Fruit fly (Drosophila melanogaster) whole organism, prepupa: Measurements from ENCODE around the gene btd.

Experiments
- Blimp-1 ChIP-seq: fragments of 200-800 bp; sonication (Bioruptor generic); optimal IDR thresholded peaks from 3 replicates; lab custom pipeline; 2017; ENCODE audit warnings: missing biosample characterization, missing genetic modification characterization, mild to moderate bottlenecking, moderate library complexity, missing genetic modification reagents
- CG10631 ChIP-seq: fragments of 200-800 bp; sonication (Bioruptor generic); optimal IDR thresholded peaks from 2 replicates; lab custom pipeline; 2016; ENCODE audit warnings: missing biosample characterization, missing genetic modification characterization
- CG11294 ChIP-seq: fragments of 200-800 bp; sonication (Bioruptor generic); IDR thresholded peaks from 2 replicates; pipeline ENCODE4 v1.3.6; 2022; ENCODE audit warnings: missing biosample characterization, missing genetic modification characterization
- CG11762 ChIP-seq: fragments of 200-800 bp; sonication (Bioruptor generic); optimal IDR thresholded peaks from 3 replicates; lab custom pipeline; 2016; ENCODE audit warnings: missing biosample characterization, missing genetic modification characterization; ENCODE audit not compliant: insufficient read depth
- CG11902 ChIP-seq: fragments of 200-800 bp; sonication (Bioruptor generic); optimal IDR thresholded peaks from 3 replicates; lab custom pipeline; 2016; ENCODE audit warnings: missing biosample characterization, missing genetic modification characterization
- CG15336 ChIP-seq: fragments of 200-800 bp; sonication (Bioruptor generic); IDR thresholded peaks from 2 replicates; pipeline ENCODE4 v1.3.6; 2022; ENCODE audit warnings: missing biosample characterization, missing genetic modification characterization
- CG1621 ChIP-seq: fragments of 200-800 bp; sonication (Bioruptor generic); optimal IDR thresholded peaks from 3 replicates; lab custom pipeline; 2018; ENCODE audit warnings: missing biosample characterization, mild to moderate bottlenecking, missing genetic modification characterization
- CG16779 ChIP-seq: fragments of 200-800 bp; sonication (Bioruptor generic); optimal IDR thresholded peaks from 3 replicates; lab custom pipeline; 2017; ENCODE audit warnings: missing biosample characterization, mild to moderate bottlenecking, missing genetic modification characterization
- CG31627 ChIP-seq: fragments of 200-800 bp; sonication (Bioruptor generic); optimal IDR thresholded peaks from 3 replicates; lab custom pipeline; 2016; ENCODE audit warnings: missing biosample characterization, missing genetic modification characterization
- CG32006 ChIP-seq: fragments of 200-800 bp; sonication (Bioruptor generic); optimal IDR thresholded peaks from 3 replicates; lab custom pipeline; 2017; ENCODE audit warnings: missing biosample characterization, mild to moderate bottlenecking, missing genetic modification characterization
- CG34406 ChIP-seq: fragments of 200-800 bp; sonication (Bioruptor generic); optimal IDR thresholded peaks from 3 replicates; lab custom pipeline; 2016; ENCODE audit warnings: missing biosample characterization, missing genetic modification characterization
- CG3919 ChIP-seq: fragments of 200-800 bp; sonication (Bioruptor generic); optimal IDR thresholded peaks from 3 replicates; lab custom pipeline; 2016; ENCODE audit warnings: missing biosample characterization, missing genetic modification characterization
- CG4318 ChIP-seq: fragments of 200-800 bp; sonication (Bioruptor generic); optimal IDR thresholded peaks from 3 replicates; lab custom pipeline; 2017; ENCODE audit warnings: missing biosample characterization, mild to moderate bottlenecking, missing genetic modification characterization
- CG6163 ChIP-seq: fragments of 200-800 bp; sonication (Bioruptor generic); IDR thresholded peaks from 3 replicates; pipeline ENCODE4 v1.3.6; 2022; ENCODE audit warnings: missing biosample characterization, missing genetic modification characterization
- CG6276 ChIP-seq: fragments of 200-800 bp; sonication (Bioruptor generic); optimal IDR thresholded peaks from 2 replicates; lab custom pipeline; 2017; ENCODE audit warnings: missing biosample characterization, mild to moderate bottlenecking, missing genetic modification characterization
- CG6792 ChIP-seq: fragments of 200-800 bp; sonication (Bioruptor generic); optimal IDR thresholded peaks from 3 replicates; lab custom pipeline; 2016; ENCODE audit warnings: missing biosample characterization, missing genetic modification characterization
- CG6808 ChIP-seq: fragments of 200-800 bp; sonication (Bioruptor generic); optimal IDR thresholded peaks from 3 replicates; lab custom pipeline; 2017; ENCODE audit warnings: missing biosample characterization, missing genetic modification characterization, mild to moderate bottlenecking, moderate library complexity, missing genetic modification reagents
- CG6854 ChIP-seq: fragments of 200-800 bp; sonication (Bioruptor generic); optimal IDR thresholded peaks from 2 replicates; lab custom pipeline; 2017; ENCODE audit warnings: missing biosample characterization, mild to moderate bottlenecking, missing genetic modification characterization
- CG7368 ChIP-seq: fragments of 200-800 bp; sonication (Bioruptor generic); optimal IDR thresholded peaks from 3 replicates; lab custom pipeline; 2016; ENCODE audit warnings: missing biosample characterization, missing genetic modification characterization
- CG8119 ChIP-seq: fragments of 200-800 bp; sonication (Bioruptor generic); IDR thresholded peaks from 3 replicates; pipeline ENCODE4 v1.3.6; 2022; ENCODE audit warnings: missing biosample characterization, missing genetic modification characterization
- CG9139 ChIP-seq: fragments of 200-800 bp; sonication (Bioruptor generic); optimal IDR thresholded peaks from 3 replicates; lab custom pipeline; 2017; ENCODE audit warnings: missing biosample characterization, mild to moderate bottlenecking, missing genetic modification characterization
- Eip75B ChIP-seq: fragments of 200-800 bp; sonication (Bioruptor generic); optimal IDR thresholded peaks from 3 replicates; lab custom pipeline; 2016; ENCODE audit warnings: missing biosample characterization, missing genetic modification characterization
- Eip78C ChIP-seq: fragments of 200-800 bp; sonication (Bioruptor generic); peaks from one replicate; lab custom pipeline; 2016; ENCODE audit warnings: missing biosample characterization, missing genetic modification characterization
- Eip93F ChIP-seq: fragments of 200-800 bp; sonication (Bioruptor generic); optimal IDR thresholded peaks from 2 replicates; lab custom pipeline; 2016; ENCODE audit warnings: missing biosample characterization, mild to moderate bottlenecking, missing genetic modification characterization
- Ets21C ChIP-seq: fragments of 200-800 bp; sonication (Bioruptor generic); optimal IDR thresholded peaks from 3 replicates; lab custom pipeline; 2016; ENCODE audit warnings: missing biosample characterization, missing genetic modification characterization
- Ets96B ChIP-seq: fragments of 200-800 bp; optimal IDR thresholded peaks from 2 replicates; lab custom pipeline; 2019; ENCODE audit warnings: missing biosample characterization, mild to moderate bottlenecking, missing genetic modification characterization, moderate library complexity
- Gug ChIP-seq: fragments of 200-800 bp; sonication (Bioruptor generic); IDR thresholded peaks from 2 replicates; pipeline ENCODE4 v1.3.6; 2022; ENCODE audit warnings: missing biosample characterization, missing genetic modification characterization
- Hr38 ChIP-seq: sonication (Bioruptor generic); optimal IDR thresholded peaks from 2 replicates; lab custom pipeline; 2016; ENCODE audit warnings: missing biosample characterization, missing genetic modification characterization
- Hr39 ChIP-seq: fragments of 200-800 bp; sonication (Bioruptor generic); optimal IDR thresholded peaks from 2 replicates; lab custom pipeline; 2016; ENCODE audit warnings: missing biosample characterization, missing genetic modification characterization
- Hr4 ChIP-seq: fragments of 200-800 bp; sonication (Bioruptor generic); optimal IDR thresholded peaks from 3 replicates; lab custom pipeline; 2016; ENCODE audit warnings: missing biosample characterization, missing genetic modification characterization
- Met ChIP-seq: fragments of 200-800 bp; sonication (Bioruptor generic); optimal IDR thresholded peaks from 3 replicates; lab custom pipeline; 2016; ENCODE audit warnings: missing biosample characterization, missing genetic modification characterization
- Smox ChIP-seq: fragments of 200-800 bp; sonication (Bioruptor generic); optimal IDR thresholded peaks from 3 replicates; lab custom pipeline; 2016; ENCODE audit warnings: missing biosample characterization, missing genetic modification characterization
- Sox102F ChIP-seq: fragments of 200-800 bp; sonication (Bioruptor generic); optimal IDR thresholded peaks from 2 replicates; lab custom pipeline; 2016; ENCODE audit warnings: missing biosample characterization, mild to moderate bottlenecking, missing genetic modification characterization
- Sox14 ChIP-seq: fragments of 200-800 bp; sonication (Bioruptor generic); optimal IDR thresholded peaks from 3 replicates; lab custom pipeline; 2016; ENCODE audit warnings: missing biosample characterization, missing genetic modification characterization
- Sox15 ChIP-seq: fragments of 200-800 bp; sonication (Bioruptor generic); optimal IDR thresholded peaks from 3 replicates; lab custom pipeline; 2016; ENCODE audit warnings: missing biosample characterization, missing genetic modification characterization
- achi ChIP-seq: fragments of 200-800 bp; sonication (Bioruptor generic); optimal IDR thresholded peaks from 3 replicates; lab custom pipeline; 2016; ENCODE audit warnings: missing biosample characterization, missing genetic modification characterization
- cyc ChIP-seq: fragments of 200-800 bp; sonication (Bioruptor generic); optimal IDR thresholded peaks from 3 replicates; lab custom pipeline; 2016; ENCODE audit warnings: missing biosample characterization, missing genetic modification characterization
- dac ChIP-seq: fragments of 200-800 bp; sonication (Bioruptor generic); optimal IDR thresholded peaks from 2 replicates; lab custom pipeline; 2017; ENCODE audit warnings: missing biosample characterization, mild to moderate bottlenecking, missing genetic modification characterization
- dsx ChIP-seq: fragments of 200-800 bp; optimal IDR thresholded peaks from 3 replicates; lab custom pipeline; 2019; ENCODE audit warnings: missing biosample characterization, mild to moderate bottlenecking, missing genetic modification characterization, moderate library complexity; ENCODE audit not compliant: poor library complexity, severe bottlenecking
- eg ChIP-seq: fragments of 200-800 bp; sonication (Bioruptor generic); IDR thresholded peaks from 3 replicates; pipeline ENCODE4 v1.3.6; 2022; ENCODE audit warnings: missing biosample characterization, missing genetic modification characterization
- fd59A ChIP-seq: fragments of 200-800 bp; sonication (Bioruptor generic); optimal IDR thresholded peaks from 2 replicates; lab custom pipeline; 2017; ENCODE audit warnings: missing biosample characterization, mild to moderate bottlenecking, missing genetic modification characterization, missing genetic modification reagents
- fd85E ChIP-seq: fragments of 200-800 bp; sonication (Bioruptor generic); optimal IDR thresholded peaks from 3 replicates; lab custom pipeline; 2016; ENCODE audit warnings: missing biosample characterization, missing genetic modification characterization
- fkh ChIP-seq: fragments of 200-800 bp; sonication (Bioruptor generic); optimal IDR thresholded peaks from 3 replicates; lab custom pipeline; 2017; ENCODE audit warnings: missing biosample characterization, mild to moderate bottlenecking, missing genetic modification characterization, moderate library complexity
- lz ChIP-seq: fragments of 200-800 bp; sonication (Bioruptor generic); optimal IDR thresholded peaks from 3 replicates; lab custom pipeline; 2016; ENCODE audit warnings: missing biosample characterization, missing genetic modification characterization
- net ChIP-seq: fragments of 200-800 bp; sonication (Bioruptor generic); optimal IDR thresholded peaks from 3 replicates; lab custom pipeline; 2016; ENCODE audit warnings: missing biosample characterization, missing genetic modification characterization
- pdm3 ChIP-seq: fragments of 200-800 bp; sonication (Bioruptor generic); optimal IDR thresholded peaks from 3 replicates; lab custom pipeline; 2016; ENCODE audit warnings: missing biosample characterization, missing genetic modification characterization
- salr ChIP-seq, 2 experiments: fragments of 200-800 bp; sonication (Bioruptor generic); optimal IDR thresholded peaks; 3 replicates each; lab custom pipeline; 2016 to 2018; ENCODE audit warnings: missing biosample characterization in 2 of 2, missing genetic modification characterization in 2 of 2, mild to moderate bottlenecking in 1 of 2
- spab ChIP-seq: fragments of 200-800 bp; sonication (Bioruptor generic); optimal IDR thresholded peaks from 2 replicates; lab custom pipeline; 2017; ENCODE audit warnings: missing biosample characterization, mild to moderate bottlenecking, missing genetic modification characterization, missing genetic modification reagents
- ss ChIP-seq, 2 experiments: fragments of 200-800 bp; sonication (Bioruptor generic); optimal IDR thresholded peaks; 2 replicates in 1 of 2; 3 replicates in 1 of 2; lab custom pipeline; 2017 to 2018; ENCODE audit warnings: mild to moderate bottlenecking in 2 of 2, missing biosample characterization in 2 of 2, missing genetic modification characterization in 2 of 2, moderate library complexity in 1 of 2
- svp ChIP-seq: fragments of 200-800 bp; sonication (Bioruptor generic); peaks from one replicate; lab custom pipeline; 2016; ENCODE audit warnings: missing biosample characterization, missing genetic modification characterization
- topi ChIP-seq: fragments of 200-800 bp; sonication (Bioruptor generic); optimal IDR thresholded peaks from 3 replicates; lab custom pipeline; 2016; ENCODE audit warnings: missing biosample characterization, missing genetic modification characterization
- vri ChIP-seq: fragments of 200-800 bp; sonication (Bioruptor generic); optimal IDR thresholded peaks from 3 replicates; lab custom pipeline; 2016; ENCODE audit warnings: missing biosample characterization, mild to moderate bottlenecking, missing genetic modification characterization

The btd gene

DNA sequence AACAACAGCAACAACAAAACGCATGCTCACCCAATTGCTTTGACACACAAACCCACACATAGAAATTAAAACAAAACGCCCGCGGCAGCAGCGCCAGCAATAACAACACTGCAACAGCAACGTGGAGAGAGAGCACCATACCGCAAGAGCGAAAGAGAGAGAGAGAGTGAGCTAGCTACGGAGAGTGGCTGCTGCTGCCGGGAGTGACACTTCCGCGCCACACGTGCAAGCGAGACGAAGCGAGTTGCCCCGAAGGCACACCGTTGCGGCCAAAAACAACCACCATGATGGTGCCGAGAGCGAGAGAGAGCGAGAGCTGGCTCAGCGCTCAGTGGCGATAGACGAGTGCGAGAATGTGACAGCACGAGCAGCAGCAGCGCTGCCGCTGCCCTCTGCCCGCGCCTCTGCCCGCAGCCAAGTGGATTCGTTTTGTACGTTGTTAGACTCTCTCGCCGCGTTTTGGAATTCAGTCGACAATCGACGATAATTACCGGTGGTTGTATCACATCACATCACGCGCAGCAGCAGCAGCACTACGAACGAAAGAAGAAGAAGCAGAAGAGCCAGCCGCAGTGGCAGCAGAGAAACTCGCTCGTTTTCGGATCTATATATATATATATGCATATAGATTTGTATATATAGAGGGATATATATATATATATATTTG, at the start of gene btd:
TSS of gene btd (plus strand) at position 467 of the 667 bp plus-strand sequence.
- TF ChIP-seq CG6792 (GFP tag; lab: Kevin White, UChicago) (no peak), cyc (GFP tag; lab: Kevin White, UChicago) (no peak), Eip75B (GFP tag; lab: Kevin White, UChicago) (peak; percentile 7), topi (GFP tag; lab: Kevin White, UChicago) (no peak), Ets96B (tag; lab: Kevin White, UChicago) (peak; percentile 19), CG11902 (GFP tag; lab: Kevin White, UChicago) (no peak), eg (peak; percentile 71), Hr39 (no peak), fd85E (GFP tag; lab: Kevin White, UChicago) (no peak), Hr4 (GFP tag; lab: Kevin White, UChicago) (no peak), pdm3 (GFP tag; lab: Kevin White, UChicago) (no peak), Blimp-1 (GFP tag; lab: Kevin White, UChicago) (no peak), CG6163 (GFP tag; lab: Robert Waterston, UW) (peak; percentile 76), Eip93F (GFP tag; lab: Kevin White, UChicago) (no peak), fkh (GFP tag; lab: Kevin White, UChicago) (no peak), CG6276 (no peak), dsx (no peak), lz (GFP tag; lab: Kevin White, UChicago) (peak; percentile 7), spab (GFP tag; lab: Kevin White, UChicago) (no peak), Ets21C (GFP tag; lab: Kevin White, UChicago) (no peak), CG34406 (peak; percentile 14), CG1621 (tag; lab: Kevin White, UChicago) (peak; percentile 46), CG7368 (GFP tag; lab: Kevin White, UChicago) (no peak), Eip78C (GFP tag; lab: Kevin White, UChicago) (peak; percentile 25), CG4318 (GFP tag; lab: Kevin White, UChicago) (no peak), CG11762 (no peak), svp (no peak), vri (GFP tag; lab: Kevin White, UChicago) (no peak), net (GFP tag; lab: Kevin White, UChicago) (peak; percentile 7), CG8119 (GFP tag; lab: Robert Waterston, UW) (peak; percentile 71), fd59A (GFP tag; lab: Kevin White, UChicago) (peak; percentile 29), CG31627 (GFP tag; lab: Kevin White, UChicago) (no peak), CG32006 (GFP tag; lab: Kevin White, UChicago) (peak; percentile 53), achi (GFP tag; lab: Kevin White, UChicago) (peak; percentile 13), ss (GFP tag; optimal IDR thresholded peaks at IDR 0.05; lab: Kevin White, UChicago) (peak; percentile 52 to 53), CG11294 (GFP tag; lab: Robert Waterston, UW) (no peak), CG6854 (GFP tag; lab: Kevin White, UChicago) (no peak), CG16779 (tag; lab: Kevin White, UChicago) (no peak), Met (GFP tag; lab: Kevin White, UChicago) (no peak), Smox (GFP tag; lab: Kevin White, UChicago) (no peak), CG6808 (peak; percentile 2), Hr38 (no peak), Sox102F (GFP tag; lab: Kevin White, UChicago) (no peak), CG9139 (GFP tag; lab: Kevin White, UChicago) (no peak), dac (GFP tag; lab: Kevin White, UChicago) (peak; percentile 25), Sox14 (GFP tag; lab: Kevin White, UChicago) (peak; percentile 27), CG15336 (peak; percentile 24; the same call in 1 of the 2 replicates), CG3919 (GFP tag; lab: Kevin White, UChicago) (peak; percentile 29), salr (GFP tag; optimal IDR thresholded peaks at IDR 0.05; lab: Kevin White, UChicago) (peak in 1 of 2 experiments; percentile 41), Sox15 (no peak), Gug (peak; percentile 53), CG10631 (no peak)
